Worm (Caenorhabditis elegans) whole organism, late embryonic: ENCODE results near the gene dcr-1.

ENCODE experiments used
- K02D7.2 ChIP-seq: sonication (generic microtip); optimal IDR thresholded peaks from 2 replicates; lab custom pipeline; 2017; ENCODE audit warnings: mild to moderate bottlenecking, missing genetic modification characterization, missing compliant biosample characterization
- ama-1 ChIP-seq: fragments of 150-350 bp; optimal IDR thresholded peaks from 2 replicates; lab custom pipeline; 2014
- ceh-30 ChIP-seq: fragments of 150-350 bp; optimal IDR thresholded peaks from 2 replicates; lab custom pipeline; 2014; ENCODE audit warnings: missing biosample characterization, missing genetic modification characterization
- ceh-31 ChIP-seq: sonication (generic microtip); optimal IDR thresholded peaks from 2 replicates; lab custom pipeline; 2016; ENCODE audit warnings: missing genetic modification characterization, missing compliant biosample characterization
- ceh-6 ChIP-seq: fragments of 200-800 bp; sonication (Bioruptor generic); optimal IDR thresholded peaks from 2 replicates; lab custom pipeline; 2018; ENCODE audit warnings: mild to moderate bottlenecking, missing genetic modification characterization, missing compliant biosample characterization
- fkh-10 ChIP-seq: fragments of 150-350 bp; optimal IDR thresholded peaks from 2 replicates; lab custom pipeline; 2014; ENCODE audit warnings: missing biosample characterization, missing genetic modification reagents, missing genetic modification characterization
- hlh-8 ChIP-seq: sonication (generic microtip); optimal IDR thresholded peaks from 2 replicates; lab custom pipeline; 2016; ENCODE audit warnings: missing genotype, missing genetic modification characterization, missing compliant biosample characterization
- mec-3 ChIP-seq: sonication (generic microtip); optimal IDR thresholded peaks from 2 replicates; lab custom pipeline; 2016; ENCODE audit warnings: borderline replicate concordance, missing genetic modification characterization, missing compliant biosample characterization
- nfya-1 ChIP-seq: sonication (generic microtip); optimal IDR thresholded peaks from 2 replicates; lab custom pipeline; 2017; ENCODE audit warnings: missing genetic modification characterization, mild to moderate bottlenecking, missing compliant biosample characterization, antibody characterized with exemption, moderate library complexity
- pag-3 ChIP-seq: sonication (generic microtip); optimal IDR thresholded peaks from 2 replicates; lab custom pipeline; 2016; ENCODE audit warnings: missing compliant biosample characterization, missing genetic modification characterization, borderline replicate concordance
- pha-4 ChIP-seq: fragments of 150-350 bp; optimal IDR thresholded peaks from 2 replicates; lab custom pipeline; 2018; ENCODE audit warnings: missing biosample characterization, missing genetic modification reagents, missing genetic modification characterization
- ref-2 ChIP-seq: sonication (generic microtip); optimal IDR thresholded peaks from 2 replicates; lab custom pipeline; 2016; ENCODE audit warnings: missing genetic modification characterization, missing compliant biosample characterization
- sox-2 ChIP-seq: fragments of 200-800 bp; sonication (Bioruptor generic); IDR thresholded peaks from 2 replicates; pipeline ENCODE4 v1.3.6; 2022; ENCODE audit warnings: missing genetic modification reagents, missing genetic modification characterization, missing compliant biosample characterization
- unc-55 ChIP-seq: sonication (generic microtip); optimal IDR thresholded peaks from 2 replicates; lab custom pipeline; 2017; ENCODE audit warnings: missing biosample characterization, missing genetic modification reagents, missing genetic modification characterization

DNA sequence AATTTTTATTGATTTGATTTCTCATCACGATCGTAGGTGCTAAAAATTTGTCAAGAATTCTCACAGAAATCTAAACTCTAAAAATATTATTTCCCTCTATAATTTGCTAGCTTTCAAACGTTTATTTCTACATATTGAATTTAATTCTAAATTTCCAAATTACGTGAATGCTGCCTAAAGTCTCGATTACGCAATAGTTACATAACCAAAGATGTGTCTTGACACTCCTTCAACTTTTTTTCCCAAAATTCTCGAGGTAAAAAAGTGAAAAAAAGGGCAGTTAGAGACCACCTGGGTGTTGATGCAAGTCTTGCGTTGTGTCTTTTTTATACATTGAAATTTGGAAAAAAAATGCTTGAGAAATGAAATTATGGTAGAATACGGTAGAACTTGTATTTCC, 28.2 kb downstream of the dcr-1 start:
- TF ChIP-seq nfya-1 (tag; lab: Kevin White, UChicago), result no peak
- no peak for TF ChIP-seq fkh-10 (GFP tag; lab: Kevin White, UChicago)
- TF ChIP-seq pag-3 (tag; lab: Kevin White, UChicago), result no peak
- no peak for TF ChIP-seq hlh-8 (tag; lab: Kevin White, UChicago)
- TF ChIP-seq sox-2 (GFP tag; lab: Robert Waterston, UW), result no peak
- no peak for TF ChIP-seq K02D7.2 (tag; lab: Kevin White, UChicago)
- no peak for TF ChIP-seq mec-3
- no peak for TF ChIP-seq ceh-6 (GFP tag; lab: Kevin White, UChicago)
- TF ChIP-seq pha-4 (tag; lab: Kevin White, UChicago), result no peak
- TF ChIP-seq ref-2 (tag; lab: Kevin White, UChicago), result no peak
- TF ChIP-seq ama-1 (lab: Kevin White, UChicago), result no peak
- TF ChIP-seq unc-55, result no peak
- no peak for TF ChIP-seq ceh-31 (tag; lab: Kevin White, UChicago)
- no peak for TF ChIP-seq ceh-30 (tag; lab: Kevin White, UChicago)
